ENCODE assay signal across 4 worm cellular contexts in genomic region chrV:6880623-6881022, ce11.
A peak's percentile ranks its signal among the peaks of the same experiment; 100 is the strongest.
TF ChIP-seq lines count a peak whose summit lies in the region.

No protein-coding gene starts in this region.

TF ChIP-seq in whole organism, L2 larva, 48 proteins besides CTCF, POLR2A, EP300 and RAD21:
- TF ChIP-seq nhr-21 (tag; optimal IDR thresholded peaks at IDR 0.05; lab: Kevin White, UChicago) (no peak), lsy-2 (tag; optimal IDR thresholded peaks at IDR 0.05; lab: Kevin White, UChicago) (peak in 1 of 2 experiments; percentile 12), lin-11 (tag; optimal IDR thresholded peaks at IDR 0.05; lab: Kevin White, UChicago) (peak; percentile 4), mab-5 (tag; optimal IDR thresholded peaks at IDR 0.05; lab: Kevin White, UChicago) (no peak), zag-1 (tag; optimal IDR thresholded peaks at IDR 0.05; lab: Kevin White, UChicago) (peak; percentile 16), ama-1 (optimal IDR thresholded peaks at IDR 0.05; lab: Kevin White, UChicago) (no peak), snpc-4 (tag; optimal IDR thresholded peaks at IDR 0.05; lab: Kevin White, UChicago) (peak; percentile 88), nhr-25 (tag; optimal IDR thresholded peaks at IDR 0.05; lab: Kevin White, UChicago) (no peak), sma-3 (GFP tag; optimal IDR thresholded peaks at IDR 0.05; lab: Kevin White, UChicago) (no peak), nhr-11 (tag; optimal IDR thresholded peaks at IDR 0.05; lab: Kevin White, UChicago) (no peak), fos-1 (tag; optimal IDR thresholded peaks at IDR 0.05; lab: Kevin White, UChicago) (no peak), lin-39 (tag; optimal IDR thresholded peaks at IDR 0.05; lab: Kevin White, UChicago) (no peak), aly-2 (tag; optimal IDR thresholded peaks at IDR 0.05; lab: Kevin White, UChicago) (no peak), F13H6.1 (tag; optimal IDR thresholded peaks at IDR 0.05; lab: Kevin White, UChicago) (peak; percentile 37), sma-9 (GFP tag; optimal IDR thresholded peaks at IDR 0.05; lab: Kevin White, UChicago) (peak; percentile 24), sma-9 (tag; optimal IDR thresholded peaks at IDR 0.05; lab: Kevin White, UChicago) (no peak), sem-4 (tag; optimal IDR thresholded peaks at IDR 0.05; lab: Kevin White, UChicago) (peak; percentile 32), C34F6.9 (tag; optimal IDR thresholded peaks at IDR 0.05; lab: Kevin White, UChicago) (peak; percentile 29), crh-2 (tag; optimal IDR thresholded peaks at IDR 0.05; lab: Kevin White, UChicago) (no peak), elt-1 (tag; optimal IDR thresholded peaks at IDR 0.05; lab: Kevin White, UChicago) (no peak)

TF ChIP-seq in whole organism, L4 larva, 104 proteins besides CTCF, POLR2A, EP300 and RAD21 (continues in another document):
- no peak for TF ChIP-seq zfp-2 (tag; optimal IDR thresholded peaks at IDR 0.05; lab: Kevin White, UChicago)
- TF ChIP-seq set-16 (GFP tag; IDR thresholded peaks at IDR 0.05; lab: Robert Waterston, UW): peak; percentile 61
- no peak for TF ChIP-seq zfp-3 (GFP tag; conservative IDR thresholded peaks at IDR 0.05; lab: Robert Waterston, UW)
- TF ChIP-seq daf-16 (GFP tag; optimal IDR thresholded peaks at IDR 0.05; lab: Kevin White, UChicago): no peak
- TF ChIP-seq daf-16 (tag; optimal IDR thresholded peaks at IDR 0.05; lab: Kevin White, UChicago): no peak
- TF ChIP-seq T26A8.4 (GFP tag; IDR thresholded peaks at IDR 0.05; lab: Robert Waterston, UW): no peak
- no peak for TF ChIP-seq D1046.2 (GFP tag; IDR thresholded peaks at IDR 0.05; lab: Robert Waterston, UW)
- TF ChIP-seq hlh-30 (tag; optimal IDR thresholded peaks at IDR 0.05; lab: Kevin White, UChicago; ENCODE audit: insufficient read depth): peak; percentile 1
- TF ChIP-seq ceh-32 (tag; optimal IDR thresholded peaks at IDR 0.05; lab: Kevin White, UChicago; ENCODE audit: poor library complexity): no peak
- peak in 1 of 2 experiments; percentile 33 for TF ChIP-seq unc-62 (GFP tag; optimal IDR thresholded peaks at IDR 0.05 in 1 of 2; lab: Kevin White, UChicago)
- no peak for TF ChIP-seq unc-62 (tag; optimal IDR thresholded peaks at IDR 0.05; lab: Kevin White, UChicago)
- peak; percentile 9 for TF ChIP-seq nhr-11 (tag; optimal IDR thresholded peaks at IDR 0.05; lab: Kevin White, UChicago)
- no peak for TF ChIP-seq ZK546.5 (tag; optimal IDR thresholded peaks at IDR 0.05; lab: Kevin White, UChicago)
- 0 out of 2 replicates have a peak, but pooled peaks have one; percentile 16 for TF ChIP-seq saeg-2 (GFP tag; IDR thresholded peaks at IDR 0.05; lab: Robert Waterston, UW)
- no peak for TF ChIP-seq daf-12 (tag; optimal IDR thresholded peaks at IDR 0.05; lab: Kevin White, UChicago)
- no peak for TF ChIP-seq pha-4 (GFP tag; IDR thresholded peaks at IDR 0.05; lab: Robert Waterston, UW)
- TF ChIP-seq pha-4 (tag; optimal IDR thresholded peaks at IDR 0.05; lab: Kevin White, UChicago): no peak
- TF ChIP-seq daf-19 (GFP tag; conservative IDR thresholded peaks at IDR 0.05; lab: Robert Waterston, UW): no peak
- TF ChIP-seq nhr-42 (GFP tag; IDR thresholded peaks at IDR 0.05; lab: Robert Waterston, UW): no peak
- peak; percentile 3 for TF ChIP-seq mep-1 (tag; optimal IDR thresholded peaks at IDR 0.05; lab: Kevin White, UChicago)
- no peak for TF ChIP-seq attf-4 (tag; optimal IDR thresholded peaks at IDR 0.05; lab: Kevin White, UChicago)
- no peak for TF ChIP-seq nhr-41 (GFP tag; IDR thresholded peaks at IDR 0.05; lab: Robert Waterston, UW)
- TF ChIP-seq mxl-2 (GFP tag; conservative IDR thresholded peaks at IDR 0.05; lab: Robert Waterston, UW): no peak
- TF ChIP-seq rbr-2 (tag; optimal IDR thresholded peaks at IDR 0.05; lab: Kevin White, UChicago): peak; percentile 12
- no peak for TF ChIP-seq nhr-10 (tag; optimal IDR thresholded peaks at IDR 0.05; lab: Kevin White, UChicago)
- no peak for TF ChIP-seq dmd-6 (GFP tag; IDR thresholded peaks at IDR 0.05; lab: Robert Waterston, UW)

TF ChIP-seq in whole organism, late embryonic, 69 proteins besides CTCF, POLR2A, EP300 and RAD21 (continues in another document):
- TF ChIP-seq unc-3 (GFP tag; conservative IDR thresholded peaks at IDR 0.05; lab: Robert Waterston, UW) (no peak), unc-3 (tag; optimal IDR thresholded peaks at IDR 0.05; lab: Kevin White, UChicago) (no peak), rnt-1 (tag; optimal IDR thresholded peaks at IDR 0.05; lab: Kevin White, UChicago) (peak; percentile 27), hlh-6 (tag; optimal IDR thresholded peaks at IDR 0.05; lab: Kevin White, UChicago) (peak; percentile 62), lim-6 (tag; optimal IDR thresholded peaks at IDR 0.05; lab: Kevin White, UChicago) (no peak), ceh-22 (tag; optimal IDR thresholded peaks at IDR 0.05; lab: Kevin White, UChicago) (no peak), syd-9 (tag; optimal IDR thresholded peaks at IDR 0.05; lab: Kevin White, UChicago) (peak; percentile 77), C08G9.2 (tag; optimal IDR thresholded peaks at IDR 0.05; lab: Kevin White, UChicago) (peak; percentile 51), unc-42 (tag; optimal IDR thresholded peaks at IDR 0.05; lab: Kevin White, UChicago) (peak; percentile 55), K02D7.2 (tag; optimal IDR thresholded peaks at IDR 0.05; lab: Kevin White, UChicago) (no peak), mec-3 (tag; optimal IDR thresholded peaks at IDR 0.05; lab: Kevin White, UChicago; ENCODE audit: borderline replicate concordance) (peak; percentile 19), ztf-16 (tag; optimal IDR thresholded peaks at IDR 0.05; lab: Kevin White, UChicago) (no peak), npax-4 (tag; optimal IDR thresholded peaks at IDR 0.05; lab: Kevin White, UChicago) (no peak), lin-11 (tag; optimal IDR thresholded peaks at IDR 0.05; lab: Kevin White, UChicago) (no peak), ceh-18 (tag; optimal IDR thresholded peaks at IDR 0.05; lab: Kevin White, UChicago) (peak; percentile 65), pat-9 (tag; optimal IDR thresholded peaks at IDR 0.05; lab: Kevin White, UChicago) (peak; percentile 29), K09A11.1 (tag; optimal IDR thresholded peaks at IDR 0.05; lab: Kevin White, UChicago; ENCODE audit: insufficient read depth) (no peak), pha-2 (tag; optimal IDR thresholded peaks at IDR 0.05; lab: Kevin White, UChicago) (no peak), che-1 (tag; optimal IDR thresholded peaks at IDR 0.05; lab: Kevin White, UChicago) (peak; percentile 5), elt-4 (tag; optimal IDR thresholded peaks at IDR 0.05; lab: Kevin White, UChicago) (no peak), hlh-13 (GFP tag; optimal IDR thresholded peaks at IDR 0.05; lab: Kevin White, UChicago) (no peak), fkh-6 (tag; optimal IDR thresholded peaks at IDR 0.05; lab: Kevin White, UChicago) (peak; percentile 43), fkh-10 (GFP tag; optimal IDR thresholded peaks at IDR 0.05; lab: Kevin White, UChicago) (no peak), ceh-6 (GFP tag; optimal IDR thresholded peaks at IDR 0.05; lab: Kevin White, UChicago) (peak; percentile 36), hlh-8 (tag; optimal IDR thresholded peaks at IDR 0.05; lab: Kevin White, UChicago) (peak; percentile 24), ttx-3 (tag; optimal IDR thresholded peaks at IDR 0.05; lab: Kevin White, UChicago) (no peak), ceh-48 (tag; optimal IDR thresholded peaks at IDR 0.05; lab: Kevin White, UChicago) (no peak)

TF ChIP-seq in whole organism, mixed stage, embryonic, 35 proteins besides CTCF, POLR2A, EP300 and RAD21:
- no peak for TF ChIP-seq hlh-1 (tag; optimal IDR thresholded peaks at IDR 0.05; lab: Kevin White, UChicago)
- no peak for TF ChIP-seq nhr-12 (tag; optimal IDR thresholded peaks at IDR 0.05; lab: Kevin White, UChicago)
- peak; percentile 30 for TF ChIP-seq M03D4.4 (tag; optimal IDR thresholded peaks at IDR 0.05; lab: Kevin White, UChicago)
- no peak for TF ChIP-seq elt-1 (tag; optimal IDR thresholded peaks at IDR 0.05; lab: Kevin White, UChicago; ENCODE audit: borderline replicate concordance, insufficient read depth)
- no peak for TF ChIP-seq ceh-43 (GFP tag; optimal IDR thresholded peaks at IDR 0.05; lab: Kevin White, UChicago)
- peak; percentile 49 for TF ChIP-seq sptf-1 (tag; optimal IDR thresholded peaks at IDR 0.05; lab: Kevin White, UChicago)
- no peak for TF ChIP-seq zip-8 (tag; optimal IDR thresholded peaks at IDR 0.05; lab: Kevin White, UChicago)
- peak; percentile 35 for TF ChIP-seq unc-120 (tag; optimal IDR thresholded peaks at IDR 0.05; lab: Kevin White, UChicago; ENCODE audit: poor library complexity, severe bottlenecking)
- no peak for TF ChIP-seq sem-2 (GFP tag; optimal IDR thresholded peaks at IDR 0.05; lab: Kevin White, UChicago)
- no peak for TF ChIP-seq tbx-8 (GFP tag; optimal IDR thresholded peaks at IDR 0.05; lab: Kevin White, UChicago)
- TF ChIP-seq elt-3 (tag; optimal IDR thresholded peaks at IDR 0.05; lab: Kevin White, UChicago): no peak
- no peak for TF ChIP-seq unc-62 (GFP tag; optimal IDR thresholded peaks at IDR 0.05; lab: Kevin White, UChicago)
- peak; percentile 57 for TF ChIP-seq ces-1 (GFP tag; optimal IDR thresholded peaks at IDR 0.05; lab: Kevin White, UChicago)
- TF ChIP-seq ceh-39 (tag; optimal IDR thresholded peaks at IDR 0.05; lab: Kevin White, UChicago): no peak
- peak; percentile 20 for TF ChIP-seq cnd-1 (tag; optimal IDR thresholded peaks at IDR 0.05; lab: Kevin White, UChicago)
- TF ChIP-seq lin-13 (tag; optimal IDR thresholded peaks at IDR 0.05; lab: Kevin White, UChicago): no peak
- peak; percentile 33 for TF ChIP-seq drap-1 (GFP tag; optimal IDR thresholded peaks at IDR 0.05; lab: Kevin White, UChicago)
- TF ChIP-seq ceh-83 (GFP tag; optimal IDR thresholded peaks at IDR 0.05; lab: Kevin White, UChicago): no peak
- TF ChIP-seq mep-1 (tag; optimal IDR thresholded peaks at IDR 0.05; lab: Kevin White, UChicago): no peak
- TF ChIP-seq blmp-1 (tag; optimal IDR thresholded peaks at IDR 0.05; lab: Kevin White, UChicago): no peak
- TF ChIP-seq bed-3 (GFP tag; optimal IDR thresholded peaks at IDR 0.05; lab: Kevin White, UChicago): no peak
- no peak for TF ChIP-seq pha-4 (tag; optimal IDR thresholded peaks at IDR 0.05; lab: Kevin White, UChicago)
- TF ChIP-seq mls-2 (tag; optimal IDR thresholded peaks at IDR 0.05; lab: Kevin White, UChicago): peak; percentile 78
- TF ChIP-seq flh-1 (GFP tag; optimal IDR thresholded peaks at IDR 0.05; lab: Kevin White, UChicago): no peak
- TF ChIP-seq unc-39 (tag; optimal IDR thresholded peaks at IDR 0.05; lab: Kevin White, UChicago): no peak
- no peak for TF ChIP-seq mab-5 (tag; optimal IDR thresholded peaks at IDR 0.05; lab: Kevin White, UChicago)
- TF ChIP-seq nhr-237 (tag; optimal IDR thresholded peaks at IDR 0.05; lab: Kevin White, UChicago): no peak
- no peak for TF ChIP-seq nhr-2 (tag; optimal IDR thresholded peaks at IDR 0.05; lab: Kevin White, UChicago)
- TF ChIP-seq lin-32 (GFP tag; optimal IDR thresholded peaks at IDR 0.05; lab: Kevin White, UChicago): no peak
- no peak for TF ChIP-seq ztf-11 (tag; optimal IDR thresholded peaks at IDR 0.05; lab: Kevin White, UChicago)
- TF ChIP-seq nhr-76 (tag; optimal IDR thresholded peaks at IDR 0.05; lab: Kevin White, UChicago): no peak
TF ChIP-seq in whole organism, mixed stage, embryonic: peak in this region for 7.
